Fruit fly (Drosophila melanogaster) whole organism, pupa: ENCODE data around the gene Tb.

Experiments used
- CG10348 ChIP-seq: fragments of 200-800 bp; sonication (Bioruptor generic); IDR thresholded peaks from 2 replicates; pipeline ENCODE4 v1.3.6; 2022; ENCODE audit warnings: missing biosample characterization, missing genetic modification characterization
- CG12605 ChIP-seq: fragments of 200-800 bp; sonication (Bioruptor generic); IDR thresholded peaks from 2 replicates; pipeline ENCODE4 v1.3.6; 2022; ENCODE audit warnings: missing biosample characterization, missing genetic modification characterization
- CG13204 ChIP-seq: fragments of 200-800 bp; sonication (Bioruptor generic); optimal IDR thresholded peaks from 2 replicates; lab custom pipeline; 2018; ENCODE audit warnings: missing biosample characterization, mild to moderate bottlenecking, missing genetic modification characterization, moderate library complexity
- CG14655 ChIP-seq: fragments of 200-800 bp; sonication (Bioruptor generic); optimal IDR thresholded peaks from 3 replicates; lab custom pipeline; 2017; ENCODE audit warnings: mild to moderate bottlenecking, missing biosample characterization, missing genetic modification reagents, missing genetic modification characterization
- CG15710 ChIP-seq: fragments of 200-800 bp; sonication (Bioruptor generic); optimal IDR thresholded peaks from 2 replicates; lab custom pipeline; 2018; ENCODE audit warnings: missing biosample characterization, mild to moderate bottlenecking, missing genetic modification characterization, moderate library complexity
- CG17806 ChIP-seq: fragments of 200-800 bp; sonication (Bioruptor generic); optimal IDR thresholded peaks from 2 replicates; lab custom pipeline; 2018; ENCODE audit warnings: missing biosample characterization, mild to moderate bottlenecking, missing genetic modification characterization, moderate library complexity
- CG32121 ChIP-seq: fragments of 200-800 bp; sonication (Bioruptor generic); IDR thresholded peaks from 2 replicates; pipeline ENCODE4 v1.3.6; 2022; ENCODE audit warnings: missing biosample characterization, missing genetic modification characterization
- CG34367 ChIP-seq: fragments of 200-800 bp; sonication (Bioruptor generic); optimal IDR thresholded peaks from 2 replicates; lab custom pipeline; 2018; ENCODE audit warnings: missing biosample characterization, mild to moderate bottlenecking, missing genetic modification characterization
- CG4496 ChIP-seq: fragments of 200-800 bp; sonication (Bioruptor generic); IDR thresholded peaks from 3 replicates; pipeline ENCODE4 v1.3.6; 2022; ENCODE audit warnings: missing biosample characterization, missing genetic modification characterization
- CG8159 ChIP-seq: fragments of 200-800 bp; sonication (Bioruptor generic); optimal IDR thresholded peaks from 3 replicates; lab custom pipeline; 2018; ENCODE audit warnings: missing biosample characterization, mild to moderate bottlenecking, missing genetic modification characterization, moderate library complexity
- CG8301 ChIP-seq: fragments of 200-800 bp; sonication (Bioruptor generic); optimal IDR thresholded peaks from 2 replicates; lab custom pipeline; 2018; ENCODE audit warnings: missing biosample characterization, mild to moderate bottlenecking, missing genetic modification characterization
- CG9948 ChIP-seq: fragments of 200-800 bp; sonication (Bioruptor generic); optimal IDR thresholded peaks from 2 replicates; lab custom pipeline; 2018; ENCODE audit warnings: missing biosample characterization, mild to moderate bottlenecking, missing genetic modification characterization, moderate library complexity
- D1 ChIP-seq: fragments of 200-800 bp; sonication (Bioruptor generic); optimal IDR thresholded peaks from 2 replicates; lab custom pipeline; 2018; ENCODE audit warnings: missing biosample characterization, mild to moderate bottlenecking, missing genetic modification characterization, moderate library complexity
- EcR ChIP-seq: fragments of 200-800 bp; sonication (Bioruptor generic); optimal IDR thresholded peaks from 3 replicates; lab custom pipeline; 2019; ENCODE audit warnings: missing biosample characterization, missing genetic modification characterization, mild to moderate bottlenecking, moderate library complexity, missing genetic modification reagents
- Ets98B ChIP-seq: fragments of 200-800 bp; sonication (Bioruptor generic); IDR thresholded peaks from 2 replicates; pipeline ENCODE4 v1.3.6; 2022; ENCODE audit warnings: missing biosample characterization, missing genetic modification characterization
- Pif1A ChIP-seq: fragments of 200-800 bp; sonication (Bioruptor generic); optimal IDR thresholded peaks from 3 replicates; lab custom pipeline; 2016; ENCODE audit warnings: missing biosample characterization, missing genetic modification characterization
- Pif1B ChIP-seq: fragments of 200-800 bp; sonication (Bioruptor generic); optimal IDR thresholded peaks from 3 replicates; lab custom pipeline; 2016; ENCODE audit warnings: missing biosample characterization, missing genetic modification characterization
- Snoo ChIP-seq: fragments of 200-800 bp; sonication (Bioruptor generic); optimal IDR thresholded peaks from 3 replicates; lab custom pipeline; 2017; ENCODE audit warnings: missing biosample characterization, mild to moderate bottlenecking, missing genetic modification characterization, inconsistent platforms
- fd96Ca ChIP-seq: fragments of 200-800 bp; sonication (Bioruptor generic); IDR thresholded peaks from 3 replicates; pipeline ENCODE4 v1.3.6; 2022; ENCODE audit warnings: missing biosample characterization, missing genetic modification characterization
- gl ChIP-seq: fragments of 200-800 bp; sonication (Bioruptor generic); optimal IDR thresholded peaks from 2 replicates; lab custom pipeline; 2018; ENCODE audit warnings: missing biosample characterization, mild to moderate bottlenecking, missing genetic modification characterization
- rn ChIP-seq: fragments of 200-800 bp; sonication (Bioruptor generic); IDR thresholded peaks from 2 replicates; pipeline ENCODE4 v1.3.6; 2022; ENCODE audit warnings: missing biosample characterization, missing genetic modification characterization

The Tb gene

dm6 chr3R:26639503-26640075 lies 16.7 kb upstream of the Tb start, which contains the start of gene TwdlD:
Gene TwdlD, plus strand, starts transcription at chr3R:26640025.
- TF ChIP-seq gl (tag; lab: Kevin White, UChicago) = no peak
- TF ChIP-seq Snoo = no peak
- no peak for TF ChIP-seq CG32121 (GFP tag; lab: Robert Waterston, UW)
- no peak for TF ChIP-seq CG10348 (GFP tag; lab: Robert Waterston, UW)
- no peak for TF ChIP-seq CG15710 (tag; lab: Kevin White, UChicago)
- no peak for TF ChIP-seq CG17806 (tag; lab: Kevin White, UChicago)
- TF ChIP-seq Pif1B (GFP tag; lab: Kevin White, UChicago) = no peak
- TF ChIP-seq CG8301 (tag; lab: Kevin White, UChicago) = no peak
- no peak for TF ChIP-seq CG34367 (tag; lab: Kevin White, UChicago)
- TF ChIP-seq rn = no peak
- TF ChIP-seq Ets98B (GFP tag; lab: Robert Waterston, UW) = no peak
- TF ChIP-seq CG4496 (GFP tag; lab: Robert Waterston, UW) = no peak
- TF ChIP-seq D1 = no peak
- TF ChIP-seq EcR = no peak
- TF ChIP-seq CG13204 (GFP tag; lab: Kevin White, UChicago) = no peak

- TF ChIP-seq CG4496 (GFP tag; lab: Robert Waterston, UW) (peak; percentile 42; the same call in 1 of the 3 replicates), EcR (no peak), CG17806 (tag; lab: Kevin White, UChicago) (no peak), D1 (no peak), CG10348 (GFP tag; lab: Robert Waterston, UW) (no peak), gl (tag; lab: Kevin White, UChicago) (no peak), Snoo (no peak), CG14655 (peak; percentile 41), fd96Ca (peak; percentile 70; the same call in 2 of the 3 replicates), Pif1A (peak; percentile 4), rn (no peak), CG9948 (tag; lab: Kevin White, UChicago) (no peak), CG12605 (GFP tag; lab: Robert Waterston, UW) (no peak), CG13204 (GFP tag; lab: Kevin White, UChicago) (no peak), CG8301 (tag; lab: Kevin White, UChicago) (no peak), CG8159 (tag; lab: Kevin White, UChicago) (peak; percentile 6), CG34367 (tag; lab: Kevin White, UChicago) (no peak)
These were observed 1.6 kb upstream of the Tb start for dm6 chr3R:26654594-26654993.

- no peak for TF ChIP-seq CG12605 (GFP tag; lab: Robert Waterston, UW)
- TF ChIP-seq CG34367 (tag; lab: Kevin White, UChicago) = no peak
- TF ChIP-seq gl (tag; lab: Kevin White, UChicago) = no peak
- TF ChIP-seq Snoo = no peak
- no peak for TF ChIP-seq EcR
- TF ChIP-seq CG15710 (tag; lab: Kevin White, UChicago) = no peak
- no peak for TF ChIP-seq Pif1B (GFP tag; lab: Kevin White, UChicago)
- TF ChIP-seq rn = no peak
- no peak for TF ChIP-seq CG14655
- no peak for TF ChIP-seq fd96Ca
- TF ChIP-seq CG13204 (GFP tag; lab: Kevin White, UChicago) = no peak
- TF ChIP-seq Pif1A = no peak
These were observed 759 bp upstream of the Tb start for dm6 chr3R:26655416-26655945.

- TF ChIP-seq EcR (no peak), CG4496 (GFP tag; lab: Robert Waterston, UW) (no peak), fd96Ca (no peak), CG13204 (GFP tag; lab: Kevin White, UChicago) (no peak), Ets98B (GFP tag; lab: Robert Waterston, UW) (no peak), CG15710 (tag; lab: Kevin White, UChicago) (no peak), Pif1A (no peak), gl (tag; lab: Kevin White, UChicago) (no peak), D1 (no peak), CG14655 (no peak), Pif1B (GFP tag; lab: Kevin White, UChicago) (no peak), CG8301 (tag; lab: Kevin White, UChicago) (no peak)
These were observed 14.0 kb downstream of the Tb start for dm6 chr3R:26670277-26670676.

dm6 chr3R:26671525-26672132 lies 15.4 kb downstream of the Tb start:
- TF ChIP-seq CG14655 (peak; percentile 15), CG13204 (GFP tag; lab: Kevin White, UChicago) (no peak), CG8159 (tag; lab: Kevin White, UChicago) (peak; percentile 6), fd96Ca (no peak), CG10348 (GFP tag; lab: Robert Waterston, UW) (no peak), gl (tag; lab: Kevin White, UChicago) (no peak), CG9948 (tag; lab: Kevin White, UChicago) (no peak), D1 (no peak), CG32121 (GFP tag; lab: Robert Waterston, UW) (no peak)

dm6 chr3R:26681947-26682346 lies 25.7 kb downstream of the Tb start, which contains the start of gene beat-VII:
Gene beat-VII, minus strand, starts transcription at chr3R:26681966.
- TF ChIP-seq CG13204 (GFP tag; lab: Kevin White, UChicago) (peak; percentile 3), CG12605 (GFP tag; lab: Robert Waterston, UW) (peak; percentile 80), CG8159 (tag; lab: Kevin White, UChicago) (no peak)
